Worm (Caenorhabditis elegans) whole organism, L4/young adult: Measurements from ENCODE around the gene ZK686.5.

Source experiments
- W03F9.2 ChIP-seq: fragments of 150-350 bp; optimal IDR thresholded peaks from 2 replicates; lab custom pipeline; 2014; ENCODE audit warnings: missing biosample characterization, missing genetic modification characterization
- dao-5 ChIP-seq: sonication (generic microtip); optimal IDR thresholded peaks from 2 replicates; lab custom pipeline; 2016; ENCODE audit warnings: missing genotype, missing genetic modification characterization, moderate library complexity, missing compliant biosample characterization
- him-1 ChIP-seq: sonication (generic microtip); optimal IDR thresholded peaks from 2 replicates; lab custom pipeline; 2016; ENCODE audit warnings: missing genotype, missing genetic modification reagents, missing genetic modification characterization, missing compliant biosample characterization

ce11 chrIII:7728494-7728893 is 38.8 kb downstream of the ZK686.5 start:
- TF ChIP-seq dao-5 (tag; lab: Kevin White, UChicago) (no peak), him-1 (tag; lab: Kevin White, UChicago) (no peak), W03F9.2 (tag; lab: Kevin White, UChicago) (peak; percentile 37)
